Worm (Caenorhabditis elegans) whole organism, L4 larva: ENCODE measurements around the gene sri-24.

Experiments
- aha-1 ChIP-seq: fragments of 150-350 bp; peaks from one replicate; lab custom pipeline; 2014; ENCODE audit warnings: missing biosample characterization, missing genetic modification characterization
- fos-1 ChIP-seq: fragments of 150-350 bp; optimal IDR thresholded peaks from 2 replicates; lab custom pipeline; 2014; ENCODE audit warnings: missing biosample characterization, missing genetic modification characterization
- lin-15B ChIP-seq: fragments of 150-350 bp; sonication (generic microtip); optimal IDR thresholded peaks from 3 replicates; lab custom pipeline; 2014; ENCODE audit warnings: missing biosample characterization, missing genetic modification characterization
- mxl-3 ChIP-seq: fragments of 200-800 bp; sonication (Bioruptor generic); optimal IDR thresholded peaks from 2 replicates; lab custom pipeline; 2018; ENCODE audit warnings: mild to moderate bottlenecking, missing genetic modification characterization, missing compliant biosample characterization
- nhr-10 ChIP-seq: fragments of 150-350 bp; optimal IDR thresholded peaks from 2 replicates; lab custom pipeline; 2014; ENCODE audit warnings: missing biosample characterization, missing genetic modification characterization
- sdz-12 ChIP-seq: fragments of 200-800 bp; sonication (Bioruptor generic); optimal IDR thresholded peaks from 2 replicates; lab custom pipeline; 2018; ENCODE audit warnings: mild to moderate bottlenecking, missing genetic modification characterization, missing compliant biosample characterization
- snpc-4 ChIP-seq: fragments of 150-350 bp; optimal IDR thresholded peaks from 2 replicates; lab custom pipeline; 2014; ENCODE audit warnings: missing biosample characterization, missing genetic modification characterization
- zip-2 ChIP-seq: fragments of 150-350 bp; optimal IDR thresholded peaks from 2 replicates; lab custom pipeline; 2014; ENCODE audit warnings: missing biosample characterization, missing genetic modification characterization
- ztf-11 ChIP-seq: fragments of 150-350 bp; optimal IDR thresholded peaks from 2 replicates; lab custom pipeline; 2014; ENCODE audit warnings: missing biosample characterization, missing genetic modification characterization

DNA sequence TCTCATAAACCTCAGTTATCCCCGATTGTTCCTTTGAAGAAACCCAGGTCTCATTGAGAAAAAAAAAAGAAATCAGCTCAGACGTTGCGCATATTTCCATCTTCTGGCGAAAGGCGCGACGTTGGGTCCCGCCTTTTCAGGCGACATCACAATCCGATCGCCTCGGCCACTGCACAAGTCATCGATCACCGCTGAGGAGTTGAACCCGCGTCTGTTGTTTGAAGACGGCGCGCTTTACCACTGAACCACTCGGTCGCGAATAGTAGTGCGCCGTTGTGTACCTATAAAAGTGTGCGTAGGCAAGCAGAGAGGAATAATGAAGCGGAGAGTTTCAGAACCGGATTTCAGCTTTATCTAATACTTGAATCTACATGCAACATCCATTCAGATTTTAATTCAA is 21.1 kb upstream of the sri-24 start, which contains the start of gene Y75B12B.11:
- TF ChIP-seq nhr-10 (tag; lab: Kevin White, UChicago) (peak; percentile 39), lin-15B (tag; lab: Kevin White, UChicago) (peak; percentile 34), snpc-4 (tag; lab: Kevin White, UChicago) (no peak), mxl-3 (GFP tag; lab: Kevin White, UChicago) (peak; percentile 81), sdz-12 (GFP tag; lab: Kevin White, UChicago) (peak; percentile 91), aha-1 (tag; lab: Kevin White, UChicago) (peak; percentile 98), ztf-11 (tag; lab: Kevin White, UChicago) (no peak), fos-1 (tag; lab: Kevin White, UChicago) (no peak), zip-2 (tag; lab: Kevin White, UChicago) (peak; percentile 45)
